Worm (Caenorhabditis elegans) whole organism, L4/young adult: ENCODE results near the gene C01G6.9.

Experiments used
- W03F9.2 ChIP-seq: fragments of 150-350 bp; optimal IDR thresholded peaks from 2 replicates; lab custom pipeline; 2014; ENCODE audit warnings: missing biosample characterization, missing genetic modification characterization
- dao-5 ChIP-seq: sonication (generic microtip); optimal IDR thresholded peaks from 2 replicates; lab custom pipeline; 2016; ENCODE audit warnings: missing genotype, missing genetic modification characterization, moderate library complexity, missing compliant biosample characterization
- him-1 ChIP-seq: sonication (generic microtip); optimal IDR thresholded peaks from 2 replicates; lab custom pipeline; 2016; ENCODE audit warnings: missing genotype, missing genetic modification reagents, missing genetic modification characterization, missing compliant biosample characterization

ce11 chrII:9277153-9277552 lies 18.5 kb downstream of the C01G6.9 start:
- TF ChIP-seq dao-5 (tag; lab: Kevin White, UChicago): no peak
- no peak for TF ChIP-seq W03F9.2 (tag; lab: Kevin White, UChicago)
- TF ChIP-seq him-1 (tag; lab: Kevin White, UChicago): no peak
